Fruit fly (Drosophila melanogaster) whole organism, embryonic: Measurements from ENCODE around the gene FBXO11.
A peak's percentile ranks its signal among the peaks of the same experiment; 100 is the strongest.

ENCODE experiments used
- Adf1 ChIP-seq: fragments of 200-800 bp; sonication (Bioruptor generic); IDR thresholded peaks from 2 replicates; pipeline ENCODE4 v1.3.6; 2022; ENCODE audit warnings: missing biosample characterization, missing genetic modification characterization
- Aef1 ChIP-seq: fragments of 200-800 bp; sonication (Bioruptor generic); IDR thresholded peaks from 3 replicates; pipeline ENCODE4 v1.3.6; 2022; ENCODE audit warnings: missing biosample characterization, missing genetic modification characterization
- B-H1 ChIP-seq: fragments of 200-800 bp; sonication (Bioruptor generic); IDR thresholded peaks from 3 replicates; pipeline ENCODE4 v1.3.6; 2022; ENCODE audit warnings: missing biosample characterization, missing genetic modification characterization
- C15 ChIP-seq: fragments of 200-800 bp; sonication (Bioruptor generic); IDR thresholded peaks from 3 replicates; pipeline ENCODE4 v1.3.6; 2022; ENCODE audit warnings: missing biosample characterization, missing genetic modification characterization
- CG10654 ChIP-seq: fragments of 200-800 bp; sonication (Bioruptor generic); optimal IDR thresholded peaks from 2 replicates; lab custom pipeline; 2016; ENCODE audit warnings: missing biosample characterization, missing genetic modification characterization
- CG11504 ChIP-seq: fragments of 200-800 bp; sonication (Bioruptor generic); optimal IDR thresholded peaks from 3 replicates; lab custom pipeline; 2019; ENCODE audit warnings: missing biosample characterization, mild to moderate bottlenecking, missing genetic modification characterization, moderate library complexity
- CG1233 ChIP-seq: fragments of 200-800 bp; sonication (Bioruptor generic); optimal IDR thresholded peaks from 4 replicates; lab custom pipeline; 2018; ENCODE audit warnings: missing biosample characterization, mild to moderate bottlenecking, missing genetic modification characterization
- CG1602 ChIP-seq: fragments of 200-800 bp; sonication (Bioruptor generic); optimal IDR thresholded peaks from 3 replicates; lab custom pipeline; 2016; ENCODE audit warnings: missing biosample characterization, missing genetic modification characterization
- CG16863 ChIP-seq: fragments of 200-800 bp; sonication (Bioruptor generic); optimal IDR thresholded peaks from 3 replicates; lab custom pipeline; 2016; ENCODE audit warnings: missing biosample characterization, missing genetic modification characterization
- CG17829 ChIP-seq: fragments of 200-800 bp; optimal IDR thresholded peaks from 2 replicates; lab custom pipeline; 2019; ENCODE audit warnings: missing biosample characterization, mild to moderate bottlenecking, missing genetic modification characterization, moderate library complexity
- CG17912 ChIP-seq: fragments of 200-800 bp; sonication (Bioruptor generic); optimal IDR thresholded peaks from 2 replicates; lab custom pipeline; 2018; ENCODE audit warnings: missing biosample characterization, mild to moderate bottlenecking, missing genetic modification characterization
- CG31224 ChIP-seq: fragments of 200-800 bp; sonication (Bioruptor generic); IDR thresholded peaks from 2 replicates; pipeline ENCODE4 v1.3.6; 2022; ENCODE audit warnings: missing biosample characterization, missing genetic modification characterization
- CG31388 ChIP-seq: fragments of 200-800 bp; sonication (Bioruptor generic); optimal IDR thresholded peaks from 2 replicates; lab custom pipeline; 2016; ENCODE audit warnings: missing biosample characterization, missing genetic modification characterization
- CG32772 ChIP-seq: fragments of 200-800 bp; sonication (Bioruptor generic); IDR thresholded peaks from 2 replicates; pipeline ENCODE4 v1.3.6; 2022; ENCODE audit warnings: missing biosample characterization, missing genetic modification characterization
- CG33213 ChIP-seq: fragments of 200-800 bp; sonication (Bioruptor generic); optimal IDR thresholded peaks from 3 replicates; lab custom pipeline; 2016; ENCODE audit warnings: missing biosample characterization, missing genetic modification characterization
- CG3995 ChIP-seq: fragments of 200-800 bp; sonication (Bioruptor generic); optimal IDR thresholded peaks from 3 replicates; lab custom pipeline; 2016; ENCODE audit warnings: missing biosample characterization, missing genetic modification characterization
- CG7928 ChIP-seq: fragments of 200-800 bp; sonication (Bioruptor generic); optimal IDR thresholded peaks from 2 replicates; lab custom pipeline; 2017; ENCODE audit warnings: missing biosample characterization, mild to moderate bottlenecking, missing genetic modification characterization
- CG7963 ChIP-seq: fragments of 200-800 bp; sonication (Bioruptor generic); IDR thresholded peaks from 3 replicates; pipeline ENCODE4 v1.3.6; 2022; ENCODE audit warnings: missing biosample characterization, missing genetic modification characterization; ENCODE audit not compliant: partially characterized antibody
- CG8290 ChIP-seq, 3 experiments: fragments of 200-800 bp; sonication (Bioruptor generic); optimal IDR thresholded peaks; 2 replicates each; lab custom pipeline; 2016 to 2019; ENCODE audit warnings: missing biosample characterization in 3 of 3, missing genetic modification characterization in 3 of 3, mild to moderate bottlenecking in 2 of 3, moderate library complexity in 1 of 3
- D19A ChIP-seq: fragments of 200-800 bp; optimal IDR thresholded peaks from 3 replicates; lab custom pipeline; 2019; ENCODE audit warnings: missing biosample characterization, mild to moderate bottlenecking, missing genetic modification characterization, moderate library complexity
- D19B ChIP-seq: fragments of 200-800 bp; sonication (Bioruptor generic); optimal IDR thresholded peaks from 2 replicates; lab custom pipeline; 2017; ENCODE audit warnings: missing biosample characterization, mild to moderate bottlenecking, missing genetic modification characterization
- Dfd ChIP-seq, 2 experiments: fragments of >200 bp; optimal IDR thresholded peaks; 2 replicates each; lab custom pipeline; 2017; ENCODE audit warnings: missing biosample characterization in 2 of 2, missing genetic modification characterization in 2 of 2
- Dip3 ChIP-seq: fragments of 200-800 bp; sonication (Bioruptor generic); optimal IDR thresholded peaks from 3 replicates; lab custom pipeline; 2016; ENCODE audit warnings: missing biosample characterization, missing genetic modification characterization
- Dref ChIP-seq: fragments of 200-800 bp; sonication (Bioruptor generic); IDR thresholded peaks from 2 replicates; pipeline ENCODE4 v1.3.6; 2022; ENCODE audit warnings: missing biosample characterization, missing genetic modification characterization
- HLHmδ ChIP-seq: fragments of 200-800 bp; sonication (Bioruptor generic); optimal IDR thresholded peaks from 2 replicates; lab custom pipeline; 2018; ENCODE audit warnings: missing biosample characterization, mild to moderate bottlenecking, missing genetic modification characterization, moderate library complexity
- Hmx ChIP-seq: fragments of 200-800 bp; sonication (Bioruptor generic); optimal IDR thresholded peaks from 2 replicates; lab custom pipeline; 2016; ENCODE audit warnings: missing biosample characterization, missing genetic modification characterization
- Lhr ChIP-seq: fragments of 200-800 bp; sonication (Bioruptor generic); optimal IDR thresholded peaks from 3 replicates; lab custom pipeline; 2017; ENCODE audit warnings: mild to moderate bottlenecking, missing biosample characterization, missing genetic modification reagents, missing genetic modification characterization
- Optix ChIP-seq: fragments of 200-800 bp; sonication (Bioruptor generic); IDR thresholded peaks from 3 replicates; pipeline ENCODE4 v1.3.6; 2022; ENCODE audit warnings: missing biosample characterization, missing genetic modification characterization
- Stat92E ChIP-seq, 3 experiments: fragments of >200 bp in 2 of 3; fragments of 200-800 bp in 1 of 3; sonication (Bioruptor generic) in 1 of 3; optimal IDR thresholded peaks; 2 replicates each; lab custom pipeline; 2017 to 2019; ENCODE audit warnings: missing biosample characterization in 3 of 3, missing genetic modification characterization in 3 of 3, mild to moderate bottlenecking in 1 of 3, moderate library complexity in 1 of 3
- Taf1 ChIP-seq: fragments of 200-800 bp; sonication (Bioruptor generic); IDR thresholded peaks from 2 replicates; pipeline ENCODE4 v1.3.6; 2022; ENCODE audit warnings: missing biosample characterization, missing genetic modification characterization
- Usf ChIP-seq: fragments of 200-800 bp; sonication (Bioruptor generic); optimal IDR thresholded peaks from 2 replicates; lab custom pipeline; 2017; ENCODE audit warnings: missing genotype, missing biosample characterization, missing genetic modification characterization
- ash1 ChIP-seq: fragments of 200-800 bp; sonication (Bioruptor generic); optimal IDR thresholded peaks from 2 replicates; lab custom pipeline; 2018; ENCODE audit warnings: missing biosample characterization, mild to moderate bottlenecking, missing genetic modification characterization
- cg ChIP-seq: fragments of 200-800 bp; sonication (Bioruptor generic); optimal IDR thresholded peaks from 3 replicates; lab custom pipeline; 2019; ENCODE audit warnings: missing biosample characterization, mild to moderate bottlenecking, missing genetic modification characterization, moderate library complexity
- chm ChIP-seq: fragments of 200-800 bp; sonication (Bioruptor generic); IDR thresholded peaks from 2 replicates; pipeline ENCODE4 v1.3.6; 2022; ENCODE audit warnings: missing biosample characterization, missing genetic modification characterization
- dpn ChIP-seq, 2 experiments: fragments of 200-800 bp; sonication (Bioruptor generic); optimal IDR thresholded peaks; 3 replicates each; lab custom pipeline; 2016; ENCODE audit warnings: missing biosample characterization in 2 of 2, missing genetic modification characterization in 2 of 2
- fd96Cb ChIP-seq: fragments of 200-800 bp; sonication (Bioruptor generic); optimal IDR thresholded peaks from 2 replicates; lab custom pipeline; 2018; ENCODE audit warnings: missing biosample characterization, mild to moderate bottlenecking, missing genetic modification characterization, moderate library complexity
- gcm ChIP-seq: fragments of 200-800 bp; sonication (Bioruptor generic); optimal IDR thresholded peaks from 2 replicates; lab custom pipeline; 2019; ENCODE audit warnings: missing biosample characterization, mild to moderate bottlenecking, missing genetic modification characterization, moderate library complexity
- gro ChIP-seq: fragments of 200-800 bp; sonication (Bioruptor generic); optimal IDR thresholded peaks from 2 replicates; lab custom pipeline; 2016; ENCODE audit warnings: missing biosample characterization, missing genetic modification characterization
- ham ChIP-seq: fragments of 200-800 bp; sonication (Bioruptor generic); IDR thresholded peaks from 2 replicates; pipeline ENCODE4 v1.3.6; 2022; ENCODE audit warnings: missing biosample characterization, missing genetic modification characterization
- jigr1 ChIP-seq: fragments of 200-800 bp; sonication (Bioruptor generic); IDR thresholded peaks from 3 replicates; pipeline ENCODE4 v1.3.6; 2022; ENCODE audit warnings: missing biosample characterization, missing genetic modification characterization
- jumu ChIP-seq: fragments of 200-800 bp; sonication (Bioruptor generic); optimal IDR thresholded peaks from 3 replicates; lab custom pipeline; 2016; ENCODE audit warnings: missing biosample characterization, missing genetic modification characterization
- nerfin-2 ChIP-seq: fragments of 200-800 bp; sonication (Bioruptor generic); IDR thresholded peaks from 2 replicates; pipeline ENCODE4 v1.3.6; 2022; ENCODE audit warnings: missing biosample characterization, missing genetic modification characterization; ENCODE audit not compliant: partially characterized antibody
- onecut ChIP-seq: fragments of 200-800 bp; sonication (Bioruptor generic); IDR thresholded peaks from 2 replicates; pipeline ENCODE4 v1.3.6; 2022; ENCODE audit warnings: missing biosample characterization, missing genetic modification characterization
- rib ChIP-seq: fragments of 200-800 bp; sonication (Bioruptor generic); IDR thresholded peaks from 2 replicates; pipeline ENCODE4 v1.3.6; 2022; ENCODE audit warnings: missing biosample characterization, missing genetic modification characterization
- sc ChIP-seq, 3 experiments: fragments of >200 bp in 2 of 3; fragments of 200-800 bp in 1 of 3; sonication (Bioruptor generic) in 1 of 3; optimal IDR thresholded peaks; 2 replicates in 2 of 3; 3 replicates in 1 of 3; lab custom pipeline; 2017; ENCODE audit warnings: mild to moderate bottlenecking in 1 of 3, missing biosample characterization in 1 of 3, missing genetic modification characterization in 1 of 3, missing genetic modification reagents in 1 of 3
- schlank ChIP-seq: fragments of 200-800 bp; sonication (Bioruptor generic); optimal IDR thresholded peaks from 2 replicates; lab custom pipeline; 2018; ENCODE audit warnings: missing biosample characterization, mild to moderate bottlenecking, missing genetic modification characterization
- sisA ChIP-seq: fragments of 200-800 bp; sonication (Bioruptor generic); IDR thresholded peaks from 2 replicates; pipeline ENCODE4 v1.3.6; 2022; ENCODE audit warnings: missing biosample characterization, missing genetic modification characterization
- slbo ChIP-seq: fragments of 200-800 bp; sonication (Bioruptor generic); IDR thresholded peaks from 2 replicates; pipeline ENCODE4 v1.3.6; 2022; ENCODE audit warnings: missing biosample characterization, missing genetic modification characterization
- sug ChIP-seq: fragments of 200-800 bp; optimal IDR thresholded peaks from 2 replicates; lab custom pipeline; 2019; ENCODE audit warnings: missing biosample characterization, mild to moderate bottlenecking, missing genetic modification characterization, moderate library complexity
- tap ChIP-seq: fragments of 200-800 bp; optimal IDR thresholded peaks from 3 replicates; lab custom pipeline; 2019; ENCODE audit warnings: missing biosample characterization, mild to moderate bottlenecking, missing genetic modification characterization, moderate library complexity

FBXO11 gene

DNA sequence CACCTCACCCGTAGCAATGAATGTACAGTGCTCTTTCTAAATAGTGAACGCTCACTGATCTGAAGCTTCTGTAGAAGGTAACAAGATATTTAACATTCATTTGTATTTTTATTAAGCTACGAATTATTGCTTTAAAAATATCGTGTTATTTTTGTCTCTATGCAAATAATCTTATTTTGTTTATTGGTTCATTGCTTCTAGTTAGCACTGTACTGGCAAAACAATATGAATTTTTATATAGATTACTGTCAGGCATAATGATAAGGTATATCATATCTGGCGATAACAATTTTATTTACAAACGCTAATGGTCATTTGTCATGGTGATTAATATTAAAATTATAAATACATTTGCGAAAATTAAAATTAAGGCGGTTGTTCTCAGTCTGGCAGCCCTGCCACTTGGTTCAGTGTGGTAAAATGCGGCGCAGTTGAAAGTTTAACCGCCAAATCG lies 37.6 kb downstream of the FBXO11 start, which contains the start of gene CG9471 (continued):
- peak; percentile 78 for TF ChIP-seq D19B (GFP tag; lab: Kevin White, UChicago)
- TF ChIP-seq CG1602 (GFP tag; lab: Kevin White, UChicago) = peak; percentile 87
- 0 out of 2 replicates have a peak, but pooled peaks have one; percentile 27 for TF ChIP-seq Dref
- peak in 1 of 3 experiments; percentile 71 for TF ChIP-seq Stat92E (GFP tag; optimal IDR thresholded peaks at IDR 0.05; lab: Kevin White, UChicago)
- peak; percentile 91 for TF ChIP-seq sug (tag; lab: Kevin White, UChicago)
- TF ChIP-seq CG8290 (GFP tag; optimal IDR thresholded peaks at IDR 0.05; lab: Kevin White, UChicago) = peak; percentile 81
- TF ChIP-seq CG8290 (tag; optimal IDR thresholded peaks at IDR 0.05; lab: Kevin White, UChicago) = peak in 1 of 2 experiments; percentile 79
- peak; percentile 83 for TF ChIP-seq CG31224 (GFP tag; lab: Robert Waterston, UW)
- no peak for TF ChIP-seq nerfin-2 (GFP tag; lab: Robert Waterston, UW)
- TF ChIP-seq Hmx (GFP tag; lab: Kevin White, UChicago) = peak; percentile 88
- peak; percentile 80 for TF ChIP-seq onecut (GFP tag; lab: Robert Waterston, UW)
- peak; percentile 90 to 93 for TF ChIP-seq dpn (GFP tag; optimal IDR thresholded peaks at IDR 0.05; lab: Kevin White, UChicago)
- TF ChIP-seq Lhr = peak; percentile 34
- peak; percentile 96 for TF ChIP-seq slbo
- TF ChIP-seq CG32772 (GFP tag; lab: Robert Waterston, UW) = peak; percentile 91
- peak; percentile 86 for TF ChIP-seq jumu (GFP tag; lab: Kevin White, UChicago)
- peak; percentile 59 for TF ChIP-seq CG7928 (GFP tag; lab: Kevin White, UChicago)
- TF ChIP-seq chm (GFP tag; lab: Robert Waterston, UW) = peak; percentile 93
- TF ChIP-seq cg = no peak
- TF ChIP-seq CG7963 (GFP tag; lab: Robert Waterston, UW) = no peak
- peak; percentile 73 for TF ChIP-seq Usf (GFP tag; lab: Kevin White, UChicago)
- TF ChIP-seq C15 = peak; percentile 71; the same call in 1 of the 3 replicates
- TF ChIP-seq sisA (GFP tag; lab: Robert Waterston, UW) = peak; percentile 93
- peak; percentile 91 for TF ChIP-seq CG17829 (tag; lab: Kevin White, UChicago)
- TF ChIP-seq Dip3 (GFP tag; lab: Kevin White, UChicago) = peak; percentile 94
- TF ChIP-seq CG11504 = peak; percentile 92
- peak; percentile 92 for TF ChIP-seq fd96Cb (tag; lab: Kevin White, UChicago)
- TF ChIP-seq B-H1 (GFP tag; lab: Robert Waterston, UW) = peak; percentile 90
- TF ChIP-seq ham = peak; percentile 71; the same call in 1 of the 2 replicates
- peak; percentile 88 for TF ChIP-seq Taf1 (GFP tag; lab: Robert Waterston, UW)
- peak; percentile 89 for TF ChIP-seq CG10654
- peak; percentile 89 for TF ChIP-seq gro (GFP tag; lab: Kevin White, UChicago)
- TF ChIP-seq gcm (GFP tag; lab: Kevin White, UChicago) = peak; percentile 94
- peak; percentile 80; the same call in 2 of the 3 replicates for TF ChIP-seq jigr1 (GFP tag; lab: Robert Waterston, UW)
- TF ChIP-seq rib (GFP tag; lab: Robert Waterston, UW) = peak; percentile 81
- no peak for TF ChIP-seq sc (optimal IDR thresholded peaks at IDR 0.05; lab: Kevin White, UChicago)
- TF ChIP-seq sc (GFP tag; optimal IDR thresholded peaks at IDR 0.05; lab: Kevin White, UChicago) = peak; percentile 78
- TF ChIP-seq tap (tag; lab: Kevin White, UChicago) = peak; percentile 92
- no peak for TF ChIP-seq ash1 (GFP tag; lab: Kevin White, UChicago)
- peak; percentile 89 for TF ChIP-seq CG1233
- peak; percentile 77 for TF ChIP-seq CG17912 (GFP tag; lab: Kevin White, UChicago)
- TF ChIP-seq Aef1 (GFP tag; lab: Robert Waterston, UW) = peak; percentile 91
- peak; percentile 80 for TF ChIP-seq CG33213 (GFP tag; lab: Kevin White, UChicago)
- no peak for TF ChIP-seq Dfd (GFP tag; optimal IDR thresholded peaks at IDR 0.05; lab: Kevin White, UChicago)
- TF ChIP-seq CG16863 (GFP tag; lab: Kevin White, UChicago) = peak; percentile 86
- no peak for TF ChIP-seq HLHmδ (GFP tag; lab: Kevin White, UChicago)
- TF ChIP-seq D19A = peak; percentile 87
- TF ChIP-seq schlank (tag; lab: Kevin White, UChicago) = peak; percentile 84
- TF ChIP-seq Optix (GFP tag; lab: Robert Waterston, UW) = peak; percentile 48; the same call in 1 of the 3 replicates
- peak; percentile 71 for TF ChIP-seq Adf1 (GFP tag; lab: Robert Waterston, UW)
- TF ChIP-seq CG31388 (GFP tag; lab: Kevin White, UChicago) = peak; percentile 57
- TF ChIP-seq CG3995 (GFP tag; lab: Kevin White, UChicago) = peak; percentile 69
